Worm (Caenorhabditis elegans): ENCODE results near the gene gly-10.

ce11 chrIV:13750033-13750432 is 28.9 kb upstream of the gly-10 start, which contains the start of gene sorb-1:
- TF ChIP-seq sdc-2 (tag; optimal IDR thresholded peaks at IDR 0.05): no peak
- no peak for TF ChIP-seq ceh-45 (GFP tag; IDR thresholded peaks at IDR 0.05)
